Worm (Caenorhabditis elegans): ENCODE measurements around the gene T15B12.1.

T15B12.1 gene

ce11 chrIII:5304044-5304443 lies 16.1 kb downstream of the T15B12.1 start:
- TF ChIP-seq tbx-2 (tag; optimal IDR thresholded peaks at IDR 0.05) (no peak), lin-15B (tag; optimal IDR thresholded peaks at IDR 0.05) (no peak), nhr-12 (tag; optimal IDR thresholded peaks at IDR 0.05) (no peak), nhr-19 (GFP tag; conservative IDR thresholded peaks at IDR 0.05) (no peak), tlp-1 (tag; optimal IDR thresholded peaks at IDR 0.05) (no peak), ztf-11 (tag; optimal IDR thresholded peaks at IDR 0.05) (no peak), zip-4 (GFP tag; optimal IDR thresholded peaks at IDR 0.05) (no peak), nhr-237 (tag; optimal IDR thresholded peaks at IDR 0.05) (no peak), lsy-2 (tag; optimal IDR thresholded peaks at IDR 0.05) (no peak)

ce11 chrIII:5305725-5306124 lies 17.7 kb downstream of the T15B12.1 start:
- TF ChIP-seq sptf-1 (tag; optimal IDR thresholded peaks at IDR 0.05) (no peak), hlh-17 (GFP tag; optimal IDR thresholded peaks at IDR 0.05; ENCODE audit: borderline replicate concordance) (no peak), nhr-47 (tag; optimal IDR thresholded peaks at IDR 0.05) (peak; percentile 69), ama-1 (optimal IDR thresholded peaks at IDR 0.05) (peak; percentile 15), pax-3 (tag; optimal IDR thresholded peaks at IDR 0.05) (peak; percentile 8), unc-62 (GFP tag; optimal IDR thresholded peaks at IDR 0.05) (no peak), nhr-19 (GFP tag; conservative IDR thresholded peaks at IDR 0.05) (peak; percentile 65), lin-14 (GFP tag; optimal IDR thresholded peaks at IDR 0.05) (no peak), aly-2 (tag; optimal IDR thresholded peaks at IDR 0.05) (peak; percentile 31), ces-1 (GFP tag; optimal IDR thresholded peaks at IDR 0.05) (no peak), mep-1 (tag; optimal IDR thresholded peaks at IDR 0.05) (peak; percentile 58), sup-37 (GFP tag; optimal IDR thresholded peaks at IDR 0.05) (no peak), dsc-1 (tag; optimal IDR thresholded peaks at IDR 0.05) (peak; percentile 64), pqm-1 (tag; optimal IDR thresholded peaks at IDR 0.05) (no peak), tlp-1 (tag; optimal IDR thresholded peaks at IDR 0.05) (no peak), lsy-2 (tag; optimal IDR thresholded peaks at IDR 0.05) (peak; percentile 35 to 69), nhr-71 (tag; optimal IDR thresholded peaks at IDR 0.05) (no peak), dpl-1 (GFP tag; optimal IDR thresholded peaks at IDR 0.05) (peak in 2 of 3 experiments; percentile 59 to 69), ceh-88 (GFP tag; IDR thresholded peaks at IDR 0.05) (no peak), blmp-1 (tag; optimal IDR thresholded peaks at IDR 0.05) (peak; percentile 24), irx-1 (tag; optimal IDR thresholded peaks at IDR 0.05) (peak; percentile 33), ceh-90 (tag; optimal IDR thresholded peaks at IDR 0.05) (no peak), fkh-8 (tag; optimal IDR thresholded peaks at IDR 0.05) (peak; percentile 39), zag-1 (tag; optimal IDR thresholded peaks at IDR 0.05) (no peak), nhr-77 (tag; optimal IDR thresholded peaks at IDR 0.05) (peak; percentile 37), ets-5 (GFP tag; IDR thresholded peaks at IDR 0.05) (no peak), lin-35 (GFP tag; optimal IDR thresholded peaks at IDR 0.05) (peak; percentile 67 to 71), xbp-1 (tag; optimal IDR thresholded peaks at IDR 0.05) (peak; percentile 56), mdl-1 (tag; optimal IDR thresholded peaks at IDR 0.05) (peak in 1 of 2 experiments; percentile 45), nhr-11 (tag; optimal IDR thresholded peaks at IDR 0.05) (no peak), grh-1 (GFP tag; IDR thresholded peaks at IDR 0.05) (no peak), rnt-1 (tag; optimal IDR thresholded peaks at IDR 0.05) (peak; percentile 72), ceh-63 (GFP tag; optimal IDR thresholded peaks at IDR 0.05) (no peak), unc-30 (tag; optimal IDR thresholded peaks at IDR 0.05) (no peak), elt-2 (tag; optimal IDR thresholded peaks at IDR 0.05) (peak; percentile 6), efl-3 (GFP tag; optimal IDR thresholded peaks at IDR 0.05) (no peak), swsn-7 (tag; optimal IDR thresholded peaks at IDR 0.05) (peak; percentile 66), nhr-76 (tag; optimal IDR thresholded peaks at IDR 0.05) (no peak), ztf-11 (tag; optimal IDR thresholded peaks at IDR 0.05) (peak in 1 of 2 experiments; percentile 3), hpl-2 (GFP tag; optimal IDR thresholded peaks at IDR 0.05) (no peak), zip-4 (GFP tag; optimal IDR thresholded peaks at IDR 0.05) (peak; percentile 21), ceh-8 (GFP tag; optimal IDR thresholded peaks at IDR 0.05) (no peak), vab-15 (tag; optimal IDR thresholded peaks at IDR 0.05) (no peak), F16B12.6 (tag; optimal IDR thresholded peaks at IDR 0.05) (peak; percentile 22), skn-1 (tag; optimal IDR thresholded peaks at IDR 0.05) (peak; percentile 31), aha-1 (tag; optimal IDR thresholded peaks at IDR 0.05) (no peak), lin-13 (GFP tag; optimal IDR thresholded peaks at IDR 0.05) (peak; percentile 6), unc-86 (tag; optimal IDR thresholded peaks at IDR 0.05) (peak; percentile 39)
